Worm (Caenorhabditis elegans) whole organism, late embryonic: ENCODE results near the gene dlst-1.

Source experiments
- C38D4.7 ChIP-seq: fragments of 200-800 bp; sonication (Bioruptor generic); optimal IDR thresholded peaks from 2 replicates; lab custom pipeline; 2018; ENCODE audit warnings: mild to moderate bottlenecking, missing genetic modification characterization, moderate library complexity, missing compliant biosample characterization
- F13H6.1 ChIP-seq: sonication (generic microtip); optimal IDR thresholded peaks from 2 replicates; lab custom pipeline; 2016; ENCODE audit warnings: missing genetic modification characterization, missing compliant biosample characterization
- ahr-1 ChIP-seq: sonication (generic microtip); optimal IDR thresholded peaks from 2 replicates; lab custom pipeline; 2016; ENCODE audit warnings: missing genetic modification characterization, missing compliant biosample characterization
- ceh-18 ChIP-seq: sonication (generic microtip); optimal IDR thresholded peaks from 2 replicates; lab custom pipeline; 2016; ENCODE audit warnings: missing genetic modification characterization, missing compliant biosample characterization
- ceh-2 ChIP-seq: sonication (generic microtip); optimal IDR thresholded peaks from 2 replicates; lab custom pipeline; 2016; ENCODE audit warnings: missing genotype, missing genetic modification characterization, missing compliant biosample characterization
- ceh-31 ChIP-seq: sonication (generic microtip); optimal IDR thresholded peaks from 2 replicates; lab custom pipeline; 2016; ENCODE audit warnings: missing genetic modification characterization, missing compliant biosample characterization
- ceh-34 ChIP-seq: sonication (generic microtip); optimal IDR thresholded peaks from 2 replicates; lab custom pipeline; 2016; ENCODE audit warnings: mild to moderate bottlenecking, missing genetic modification characterization, missing compliant biosample characterization
- ceh-45 ChIP-seq: fragments of 200-800 bp; sonication (Bioruptor generic); IDR thresholded peaks from 2 replicates; pipeline ENCODE4 v1.3.6; 2022; ENCODE audit warnings: missing genetic modification reagents, missing genetic modification characterization, missing compliant biosample characterization
- ceh-48 ChIP-seq: sonication (generic microtip); optimal IDR thresholded peaks from 2 replicates; lab custom pipeline; 2016; ENCODE audit warnings: missing genetic modification characterization, inconsistent platforms, missing compliant biosample characterization
- che-1 ChIP-seq: sonication (generic microtip); optimal IDR thresholded peaks from 2 replicates; lab custom pipeline; 2016; ENCODE audit warnings: mild to moderate bottlenecking, missing genetic modification characterization, missing compliant biosample characterization
- dmd-4 ChIP-seq: sonication (generic microtip); optimal IDR thresholded peaks from 2 replicates; lab custom pipeline; 2016; ENCODE audit warnings: borderline replicate concordance, missing genetic modification characterization, missing compliant biosample characterization
- elt-2 ChIP-seq: sonication (generic microtip); optimal IDR thresholded peaks from 2 replicates; lab custom pipeline; 2016; ENCODE audit warnings: missing genetic modification reagents, missing genetic modification characterization, missing compliant biosample characterization
- elt-4 ChIP-seq: sonication (generic microtip); optimal IDR thresholded peaks from 2 replicates; lab custom pipeline; 2016; ENCODE audit warnings: missing genetic modification characterization, missing compliant biosample characterization
- fkh-10 ChIP-seq: fragments of 150-350 bp; optimal IDR thresholded peaks from 2 replicates; lab custom pipeline; 2014; ENCODE audit warnings: missing biosample characterization, missing genetic modification reagents, missing genetic modification characterization
- gmeb-2 ChIP-seq: sonication (generic microtip); optimal IDR thresholded peaks from 2 replicates; lab custom pipeline; 2016; ENCODE audit warnings: missing genetic modification characterization, inconsistent platforms, missing compliant biosample characterization
- hlh-8 ChIP-seq: sonication (generic microtip); optimal IDR thresholded peaks from 2 replicates; lab custom pipeline; 2016; ENCODE audit warnings: missing genotype, missing genetic modification characterization, missing compliant biosample characterization
- lin-11 ChIP-seq: fragments of 200-800 bp; sonication (Bioruptor generic); optimal IDR thresholded peaks from 2 replicates; lab custom pipeline; 2018; ENCODE audit warnings: mild to moderate bottlenecking, missing genetic modification characterization, missing compliant biosample characterization
- nhr-11 ChIP-seq: fragments of 150-350 bp; optimal IDR thresholded peaks from 2 replicates; lab custom pipeline; 2014; ENCODE audit warnings: missing biosample characterization, missing genetic modification characterization
- nhr-232 ChIP-seq: sonication (generic microtip); optimal IDR thresholded peaks from 2 replicates; lab custom pipeline; 2016; ENCODE audit warnings: missing genetic modification characterization, missing compliant biosample characterization
- pat-9 ChIP-seq: fragments of 200-800 bp; sonication (Bioruptor generic); optimal IDR thresholded peaks from 2 replicates; lab custom pipeline; 2018; ENCODE audit warnings: mild to moderate bottlenecking, missing genetic modification characterization, moderate library complexity, missing compliant biosample characterization
- pha-4 ChIP-seq: fragments of 150-350 bp; optimal IDR thresholded peaks from 2 replicates; lab custom pipeline; 2018; ENCODE audit warnings: missing biosample characterization, missing genetic modification reagents, missing genetic modification characterization
- pqm-1 ChIP-seq: sonication (generic microtip); optimal IDR thresholded peaks from 2 replicates; lab custom pipeline; 2016; ENCODE audit warnings: missing genetic modification characterization, missing compliant biosample characterization
- sdc-2 ChIP-seq: sonication (generic microtip); optimal IDR thresholded peaks from 2 replicates; lab custom pipeline; 2016; ENCODE audit warnings: missing genotype, missing genetic modification characterization, missing compliant biosample characterization
- sox-2 ChIP-seq: fragments of 200-800 bp; sonication (Bioruptor generic); IDR thresholded peaks from 2 replicates; pipeline ENCODE4 v1.3.6; 2022; ENCODE audit warnings: missing genetic modification reagents, missing genetic modification characterization, missing compliant biosample characterization
- sox-4 ChIP-seq: sonication (generic microtip); optimal IDR thresholded peaks from 2 replicates; lab custom pipeline; 2017; ENCODE audit warnings: mild to moderate bottlenecking, missing genetic modification characterization, inconsistent platforms, missing compliant biosample characterization
- syd-9 ChIP-seq: sonication (generic microtip); optimal IDR thresholded peaks from 2 replicates; lab custom pipeline; 2016; ENCODE audit warnings: mild to moderate bottlenecking, missing genetic modification characterization, moderate library complexity, missing compliant biosample characterization
- tbx-2 ChIP-seq: sonication (generic microtip); optimal IDR thresholded peaks from 2 replicates; lab custom pipeline; 2016; ENCODE audit warnings: missing genetic modification characterization, missing compliant biosample characterization
- tbx-7 ChIP-seq: sonication (generic microtip); optimal IDR thresholded peaks from 2 replicates; lab custom pipeline; 2016; ENCODE audit warnings: missing genotype, missing genetic modification characterization, missing compliant biosample characterization
- unc-3 ChIP-seq, 2 experiments: fragments of 200-800 bp in 1 of 2; sonication (Bioruptor generic) in 1 of 2; sonication (generic microtip) in 1 of 2; conservative IDR thresholded peaks in 1 of 2; optimal IDR thresholded peaks in 1 of 2; 2 replicates each; pipeline versions ENCODE4 v1.3.6 to Lab custom; 2016 to 2022; ENCODE audit warnings: missing compliant biosample characterization in 2 of 2, missing genetic modification characterization in 2 of 2, missing genetic modification reagents in 1 of 2
- unc-42 ChIP-seq: sonication (generic microtip); optimal IDR thresholded peaks from 2 replicates; lab custom pipeline; 2016; ENCODE audit warnings: missing genotype, missing genetic modification characterization, missing compliant biosample characterization
- zip-5 ChIP-seq: sonication (generic microtip); optimal IDR thresholded peaks from 2 replicates; lab custom pipeline; 2016; ENCODE audit warnings: missing genetic modification characterization, missing compliant biosample characterization

The dlst-1 gene

ce11 chrV:6691813-6692351, 17.0 kb downstream of the dlst-1 start, which contains the start of gene mtl-1:
Gene mtl-1, minus strand, starts transcription at chrV:6691863.
- TF ChIP-seq sox-4 (tag; lab: Kevin White, UChicago), result no peak

ce11 chrV:6690075-6690474, 18.8 kb downstream of the dlst-1 start:
- TF ChIP-seq nhr-11, result no peak
- no peak for TF ChIP-seq ceh-48 (tag; lab: Kevin White, UChicago)
- no peak for TF ChIP-seq pqm-1 (tag; lab: Kevin White, UChicago)
- no peak for TF ChIP-seq zip-5 (tag; lab: Kevin White, UChicago)
- no peak for TF ChIP-seq ceh-18 (tag; lab: Kevin White, UChicago)
- TF ChIP-seq che-1 (tag; lab: Kevin White, UChicago), result no peak
- TF ChIP-seq nhr-232 (tag; lab: Kevin White, UChicago), result no peak
- no peak for TF ChIP-seq ceh-2
- TF ChIP-seq fkh-10 (GFP tag; lab: Kevin White, UChicago), result no peak
- TF ChIP-seq hlh-8 (tag; lab: Kevin White, UChicago), result no peak
- no peak for TF ChIP-seq pat-9 (tag; lab: Kevin White, UChicago)
- no peak for TF ChIP-seq elt-4

- TF ChIP-seq elt-2, result no peak
- no peak for TF ChIP-seq syd-9 (tag; lab: Kevin White, UChicago)
- no peak for TF ChIP-seq dmd-4
- no peak for TF ChIP-seq pha-4 (tag; lab: Kevin White, UChicago)
- TF ChIP-seq ahr-1 (tag; lab: Kevin White, UChicago), result no peak
- no peak for TF ChIP-seq unc-42
- no peak for TF ChIP-seq tbx-2 (tag; lab: Kevin White, UChicago)
- no peak for TF ChIP-seq nhr-11
- no peak for TF ChIP-seq gmeb-2 (tag; lab: Kevin White, UChicago)
- no peak for TF ChIP-seq che-1 (tag; lab: Kevin White, UChicago)
- TF ChIP-seq C38D4.7 (GFP tag; lab: Kevin White, UChicago), result no peak
- TF ChIP-seq ceh-34 (tag; lab: Kevin White, UChicago), result no peak
- no peak for TF ChIP-seq sdc-2 (tag; lab: Kevin White, UChicago)
Measured at ce11 chrV:6688392-6688791, 20.5 kb downstream of the dlst-1 start, which contains the start of gene K11G9.5. Gene K11G9.5, minus strand, starts transcription at chrV:6688492.

ce11 chrV:6685963-6686362, 22.9 kb downstream of the dlst-1 start:
- TF ChIP-seq pat-9 (tag; lab: Kevin White, UChicago) (no peak), fkh-10 (GFP tag; lab: Kevin White, UChicago) (no peak)
- TF ChIP-seq, all 69 proteins: peak for 0

ce11 chrV:6685499-6685898, 23.4 kb downstream of the dlst-1 start:
- no peak for TF ChIP-seq lin-11 (tag; lab: Kevin White, UChicago)
- TF ChIP-seq, all 69 proteins: peak for 0

ce11 chrV:6684541-6684940, 24.4 kb downstream of the dlst-1 start:
- TF ChIP-seq pqm-1 (tag; lab: Kevin White, UChicago) (no peak), sox-2 (GFP tag; lab: Robert Waterston, UW) (peak; percentile 38), F13H6.1 (tag; lab: Kevin White, UChicago) (no peak), dmd-4 (no peak), unc-3 (GFP tag; conservative IDR thresholded peaks at IDR 0.05; lab: Robert Waterston, UW) (no peak), unc-3 (tag; optimal IDR thresholded peaks at IDR 0.05; lab: Kevin White, UChicago) (no peak), ceh-18 (tag; lab: Kevin White, UChicago) (no peak), unc-42 (peak; percentile 43), tbx-7 (tag; lab: Kevin White, UChicago) (no peak), ceh-45 (GFP tag; lab: Robert Waterston, UW) (no peak), ceh-31 (tag; lab: Kevin White, UChicago) (peak; percentile 40)
